Worm (Caenorhabditis elegans) whole organism, L1 larva: ENCODE data around the gene F41C3.1.

Experiments used
- C16A3.4 ChIP-seq: fragments of 150-350 bp; optimal IDR thresholded peaks from 2 replicates; lab custom pipeline; 2014; ENCODE audit warnings: missing biosample characterization, missing genetic modification characterization
- C34B4.2 ChIP-seq: sonication (generic microtip); optimal IDR thresholded peaks from 2 replicates; lab custom pipeline; 2017; ENCODE audit warnings: mild to moderate bottlenecking, missing genetic modification characterization, missing compliant biosample characterization
- aly-2 ChIP-seq: fragments of 150-350 bp; optimal IDR thresholded peaks from 2 replicates; lab custom pipeline; 2014; ENCODE audit warnings: missing biosample characterization, missing genetic modification characterization
- ama-1 ChIP-seq: fragments of 150-350 bp; optimal IDR thresholded peaks from 2 replicates; lab custom pipeline; 2014
- blmp-1 ChIP-seq: fragments of 150-350 bp; optimal IDR thresholded peaks from 2 replicates; lab custom pipeline; 2014; ENCODE audit warnings: missing biosample characterization, missing genetic modification characterization
- ceh-8 ChIP-seq: fragments of 200-800 bp; sonication (Bioruptor generic); optimal IDR thresholded peaks from 2 replicates; lab custom pipeline; 2018; ENCODE audit warnings: mild to moderate bottlenecking, missing genetic modification characterization, moderate library complexity, missing compliant biosample characterization
- ceh-90 ChIP-seq: sonication (generic microtip); optimal IDR thresholded peaks from 2 replicates; lab custom pipeline; 2016; ENCODE audit warnings: missing genetic modification characterization, missing compliant biosample characterization
- efl-1 ChIP-seq, 4 experiments: fragments of 150-350 bp; optimal IDR thresholded peaks in 3 of 4; peaks in 1 of 4; 1 replicate in 1 of 4; 2 replicates in 3 of 4; lab custom pipeline; 2014; ENCODE audit warnings: missing biosample characterization in 2 of 4, missing genetic modification characterization in 2 of 4, missing genetic modification reagents in 2 of 4
- efl-3 ChIP-seq: fragments of 200-800 bp; sonication (Bioruptor generic); optimal IDR thresholded peaks from 2 replicates; lab custom pipeline; 2018; ENCODE audit warnings: mild to moderate bottlenecking, missing genetic modification characterization, missing compliant biosample characterization
- egl-27 ChIP-seq, 2 experiments: fragments of 150-350 bp in 1 of 2; sonication (generic microtip); optimal IDR thresholded peaks; 3 replicates each; lab custom pipeline; 2017 to 2018; ENCODE audit warnings: missing biosample characterization in 2 of 2, missing genetic modification characterization in 2 of 2, missing genetic modification reagents in 2 of 2
- elt-2 ChIP-seq: sonication (generic microtip); optimal IDR thresholded peaks from 2 replicates; lab custom pipeline; 2016; ENCODE audit warnings: missing genetic modification characterization, mild to moderate bottlenecking, inconsistent platforms, missing compliant biosample characterization, missing genetic modification reagents
- ets-5 ChIP-seq: fragments of 200-800 bp; sonication (Bioruptor generic); IDR thresholded peaks from 2 replicates; pipeline ENCODE4 v1.3.6; 2022; ENCODE audit warnings: missing genetic modification characterization, missing compliant biosample characterization
- fkh-4 ChIP-seq: sonication (generic microtip); optimal IDR thresholded peaks from 2 replicates; lab custom pipeline; 2016; ENCODE audit warnings: missing compliant biosample characterization, missing genetic modification characterization, borderline replicate concordance
- hpl-2 ChIP-seq: fragments of 150-350 bp; optimal IDR thresholded peaks from 2 replicates; lab custom pipeline; 2014; ENCODE audit warnings: missing biosample characterization, missing genetic modification reagents, missing genetic modification characterization
- irx-1 ChIP-seq: sonication (generic microtip); optimal IDR thresholded peaks from 2 replicates; lab custom pipeline; 2016; ENCODE audit warnings: missing genetic modification characterization, missing compliant biosample characterization
- lin-14 ChIP-seq: fragments of 200-800 bp; sonication (Bioruptor generic); optimal IDR thresholded peaks from 2 replicates; lab custom pipeline; 2018; ENCODE audit warnings: mild to moderate bottlenecking, missing genetic modification characterization, moderate library complexity, missing compliant biosample characterization
- lin-35 ChIP-seq, 2 experiments: fragments of 150-350 bp; optimal IDR thresholded peaks; 2 replicates each; lab custom pipeline; 2014; ENCODE audit warnings: missing biosample characterization in 2 of 2, missing genetic modification characterization in 2 of 2, missing genetic modification reagents in 2 of 2
- lin-39 ChIP-seq: fragments of 150-350 bp; optimal IDR thresholded peaks from 2 replicates; lab custom pipeline; 2014; ENCODE audit warnings: missing biosample characterization, missing genetic modification reagents, missing genetic modification characterization
- lir-3 ChIP-seq: sonication (generic microtip); optimal IDR thresholded peaks from 2 replicates; lab custom pipeline; 2016; ENCODE audit warnings: mild to moderate bottlenecking, missing genetic modification characterization, moderate library complexity, missing compliant biosample characterization; ENCODE audit not compliant: poor library complexity
- lsy-2 ChIP-seq, 2 experiments: fragments of 150-350 bp; optimal IDR thresholded peaks; 2 replicates each; lab custom pipeline; 2014; ENCODE audit warnings: missing biosample characterization in 2 of 2, missing genetic modification characterization in 2 of 2
- mab-9 ChIP-seq: fragments of 200-800 bp; sonication (Bioruptor generic); IDR thresholded peaks from 2 replicates; pipeline ENCODE4 v1.3.6; 2022; ENCODE audit warnings: missing genetic modification reagents, missing genetic modification characterization, missing compliant biosample characterization
- mdl-1 ChIP-seq, 2 experiments: fragments of 150-350 bp; optimal IDR thresholded peaks; 2 replicates each; lab custom pipeline; 2014 to 2017; ENCODE audit warnings: missing biosample characterization in 2 of 2, missing genetic modification characterization in 2 of 2, inconsistent platforms in 1 of 2
- mep-1 ChIP-seq: fragments of 150-350 bp; optimal IDR thresholded peaks from 2 replicates; lab custom pipeline; 2014; ENCODE audit warnings: missing biosample characterization, missing genetic modification characterization
- nhr-20 ChIP-seq: sonication (generic microtip); optimal IDR thresholded peaks from 2 replicates; lab custom pipeline; 2016; ENCODE audit warnings: mild to moderate bottlenecking, missing genetic modification characterization, missing compliant biosample characterization
- nhr-237 ChIP-seq: fragments of 150-350 bp; optimal IDR thresholded peaks from 2 replicates; lab custom pipeline; 2014; ENCODE audit warnings: missing biosample characterization, missing genetic modification characterization
- nhr-28 ChIP-seq: fragments of 150-350 bp; optimal IDR thresholded peaks from 2 replicates; lab custom pipeline; 2014; ENCODE audit warnings: missing biosample characterization, missing genetic modification characterization
- nhr-47 ChIP-seq: sonication (generic microtip); optimal IDR thresholded peaks from 2 replicates; lab custom pipeline; 2016; ENCODE audit warnings: mild to moderate bottlenecking, missing genetic modification characterization, moderate library complexity, missing compliant biosample characterization
- nhr-71 ChIP-seq: sonication (generic microtip); optimal IDR thresholded peaks from 2 replicates; lab custom pipeline; 2016; ENCODE audit warnings: mild to moderate bottlenecking, missing genetic modification characterization, moderate library complexity, missing compliant biosample characterization
- nhr-85 ChIP-seq: sonication (generic microtip); peaks from one replicate; lab custom pipeline; 2016; ENCODE audit warnings: missing genetic modification characterization, inconsistent platforms, missing compliant biosample characterization
- nhr-90 ChIP-seq: sonication (generic microtip); optimal IDR thresholded peaks from 2 replicates; lab custom pipeline; 2016; ENCODE audit warnings: mild to moderate bottlenecking, missing genetic modification characterization, missing compliant biosample characterization; ENCODE audit not compliant: poor library complexity
- pag-3 ChIP-seq: sonication (generic microtip); optimal IDR thresholded peaks from 2 replicates; lab custom pipeline; 2017; ENCODE audit warnings: missing genetic modification characterization, mild to moderate bottlenecking, missing compliant biosample characterization, antibody characterized with exemption, borderline replicate concordance; ENCODE audit not compliant: insufficient read depth
- snpc-4 ChIP-seq: fragments of 150-350 bp; optimal IDR thresholded peaks from 2 replicates; lab custom pipeline; 2014; ENCODE audit warnings: missing biosample characterization, missing genetic modification characterization
- snu-23 ChIP-seq: sonication (generic microtip); optimal IDR thresholded peaks from 2 replicates; lab custom pipeline; 2016; ENCODE audit warnings: missing genetic modification characterization, missing compliant biosample characterization
- sox-4 ChIP-seq: sonication (generic microtip); optimal IDR thresholded peaks from 2 replicates; lab custom pipeline; 2016; ENCODE audit warnings: missing genetic modification characterization, missing compliant biosample characterization
- sptf-1 ChIP-seq: fragments of 150-350 bp; optimal IDR thresholded peaks from 2 replicates; lab custom pipeline; 2014; ENCODE audit warnings: missing biosample characterization, missing genetic modification characterization
- sup-37 ChIP-seq: fragments of 200-800 bp; sonication (Bioruptor generic); optimal IDR thresholded peaks from 2 replicates; lab custom pipeline; 2018; ENCODE audit warnings: mild to moderate bottlenecking, missing genetic modification characterization, missing compliant biosample characterization
- swsn-7 ChIP-seq: sonication (generic microtip); optimal IDR thresholded peaks from 2 replicates; lab custom pipeline; 2016; ENCODE audit warnings: missing genetic modification characterization, missing compliant biosample characterization
- tlp-1 ChIP-seq: fragments of 150-350 bp; optimal IDR thresholded peaks from 2 replicates; lab custom pipeline; 2014; ENCODE audit warnings: missing biosample characterization, missing genetic modification characterization
- unc-130 ChIP-seq: fragments of 150-350 bp; optimal IDR thresholded peaks from 2 replicates; lab custom pipeline; 2017; ENCODE audit warnings: missing biosample characterization, missing genetic modification characterization, inconsistent platforms
- unc-30 ChIP-seq: sonication (generic microtip); optimal IDR thresholded peaks from 2 replicates; lab custom pipeline; 2017; ENCODE audit warnings: missing biosample characterization, missing genetic modification characterization
- vab-15 ChIP-seq: sonication (generic microtip); optimal IDR thresholded peaks from 2 replicates; lab custom pipeline; 2017; ENCODE audit warnings: missing genotype, mild to moderate bottlenecking, missing genetic modification characterization, missing compliant biosample characterization
- xbp-1 ChIP-seq: sonication (generic microtip); optimal IDR thresholded peaks from 2 replicates; lab custom pipeline; 2016; ENCODE audit warnings: missing genetic modification characterization, missing compliant biosample characterization
- zip-4 ChIP-seq: fragments of 200-800 bp; sonication (Bioruptor generic); optimal IDR thresholded peaks from 2 replicates; lab custom pipeline; 2018; ENCODE audit warnings: mild to moderate bottlenecking, missing genetic modification characterization, moderate library complexity, missing compliant biosample characterization
- ztf-11 ChIP-seq, 2 experiments: sonication (generic microtip); optimal IDR thresholded peaks; 2 replicates each; lab custom pipeline; 2016 to 2017; ENCODE audit warnings: missing genetic modification characterization in 2 of 2, missing biosample characterization in 1 of 2, missing compliant biosample characterization in 1 of 2

F41C3.1 gene

DNA sequence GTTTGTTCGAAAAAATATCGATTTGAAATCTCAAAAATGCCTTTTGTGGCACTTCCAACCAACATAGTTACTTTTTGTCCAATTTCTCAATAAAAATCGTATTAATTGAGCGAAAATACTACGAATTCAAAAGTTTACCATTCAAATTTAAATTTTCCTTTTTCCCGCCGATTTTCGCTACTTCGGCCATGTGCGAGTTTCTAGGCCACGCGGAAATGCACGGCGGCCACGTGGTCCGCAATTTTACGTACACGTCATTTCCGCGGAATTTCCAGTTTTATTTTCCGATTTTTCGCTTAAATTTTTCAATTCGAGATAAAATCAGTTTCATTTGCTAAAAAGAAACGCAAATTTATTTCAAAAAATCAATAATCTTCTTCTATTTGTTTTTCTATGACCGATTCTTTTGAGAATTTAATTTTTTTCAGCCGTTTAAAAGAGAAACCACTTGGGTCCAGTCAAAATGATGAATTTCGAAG lies 12.1 kb upstream of the F41C3.1 start, which contains the start of gene eas-1 (continued):
- TF ChIP-seq lin-39 (tag; lab: Kevin White, UChicago): peak; percentile 35
- TF ChIP-seq lir-3 (tag; lab: Kevin White, UChicago): peak; percentile 95
- TF ChIP-seq efl-3 (GFP tag; lab: Kevin White, UChicago): peak; percentile 29
- TF ChIP-seq ztf-11 (tag; optimal IDR thresholded peaks at IDR 0.05; lab: Kevin White, UChicago): peak in 1 of 2 experiments; percentile 88
- no peak for TF ChIP-seq sup-37 (GFP tag; lab: Kevin White, UChicago)
- peak; percentile 92 for TF ChIP-seq irx-1 (tag; lab: Kevin White, UChicago)
- TF ChIP-seq ets-5: no peak
- peak; percentile 92 for TF ChIP-seq nhr-47 (tag; lab: Kevin White, UChicago)
- TF ChIP-seq snu-23 (GFP tag; lab: Kevin White, UChicago): peak; percentile 86
- peak; percentile 57 for TF ChIP-seq vab-15 (tag; lab: Kevin White, UChicago)
- no peak for TF ChIP-seq egl-27 (tag; optimal IDR thresholded peaks at IDR 0.05; lab: Kevin White, UChicago)
- TF ChIP-seq pag-3 (tag; lab: Kevin White, UChicago): no peak
- TF ChIP-seq tlp-1 (tag; lab: Kevin White, UChicago): no peak
- TF ChIP-seq C34B4.2 (tag; lab: Kevin White, UChicago): no peak
- TF ChIP-seq zip-4 (GFP tag; lab: Kevin White, UChicago): peak; percentile 10
- TF ChIP-seq nhr-90 (tag; lab: Kevin White, UChicago): peak; percentile 90
- TF ChIP-seq unc-130 (tag; lab: Kevin White, UChicago): peak; percentile 18
- TF ChIP-seq nhr-28 (tag; lab: Kevin White, UChicago): no peak
- TF ChIP-seq sox-4 (tag; lab: Kevin White, UChicago): peak; percentile 87
- peak; percentile 71 for TF ChIP-seq C16A3.4 (tag; lab: Kevin White, UChicago)
- TF ChIP-seq snpc-4: peak; percentile 67
- TF ChIP-seq ama-1 (lab: Kevin White, UChicago): no peak
- peak; percentile 86 for TF ChIP-seq fkh-4 (tag; lab: Kevin White, UChicago)
- peak; percentile 82 to 87 for TF ChIP-seq lsy-2 (tag; optimal IDR thresholded peaks at IDR 0.05; lab: Kevin White, UChicago)
- TF ChIP-seq mab-9 (GFP tag; lab: Robert Waterston, UW): peak; percentile 69
- peak; percentile 82 for TF ChIP-seq mep-1 (tag; lab: Kevin White, UChicago)
- TF ChIP-seq ceh-90 (tag; lab: Kevin White, UChicago): peak; percentile 93
- TF ChIP-seq ceh-8: peak; percentile 63
- TF ChIP-seq unc-30 (tag; lab: Kevin White, UChicago): no peak
- no peak for TF ChIP-seq aly-2 (tag; lab: Kevin White, UChicago)
- TF ChIP-seq swsn-7: peak; percentile 79
- TF ChIP-seq xbp-1 (tag; lab: Kevin White, UChicago): peak; percentile 97

DNA sequence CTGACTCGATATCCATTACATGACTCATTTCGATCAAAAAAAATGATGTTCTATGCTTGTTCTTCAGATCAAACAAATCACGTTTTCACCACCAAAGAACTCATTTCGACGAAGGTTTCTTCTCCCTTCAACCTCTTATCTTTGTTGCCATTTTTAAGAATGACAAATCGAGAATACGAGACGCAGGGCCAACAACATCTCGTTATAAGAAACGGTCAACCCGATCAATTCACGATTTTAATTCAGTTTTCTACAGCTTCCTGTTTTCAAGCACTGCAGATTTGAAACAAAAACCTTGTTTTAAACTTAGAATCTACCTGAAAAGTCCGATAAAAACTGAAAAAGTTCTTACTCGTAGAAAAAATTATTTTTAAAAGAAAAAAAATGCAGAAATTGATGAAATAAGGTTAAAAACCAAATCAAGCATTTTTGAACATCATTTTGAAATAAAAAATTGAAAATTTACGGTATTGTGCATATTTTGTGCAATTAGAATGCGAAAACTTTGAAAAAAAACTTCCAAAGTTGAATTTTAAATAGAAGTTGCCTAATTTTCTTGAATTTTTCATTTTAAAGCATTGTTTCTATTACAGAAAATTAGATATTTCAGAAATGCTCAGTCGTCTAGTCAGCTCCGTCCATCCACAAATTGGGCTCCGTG lies 10.4 kb upstream of the F41C3.1 start, which contains the start of gene acs-11:
TSS of gene acs-11 (plus strand) at position 611 of the 661 bp plus-strand sequence.
- TF ChIP-seq lin-35 (GFP tag; optimal IDR thresholded peaks at IDR 0.05; lab: Kevin White, UChicago): peak in 1 of 2 experiments; percentile 58
- peak in 1 of 2 experiments; percentile 5 for TF ChIP-seq mdl-1 (tag; optimal IDR thresholded peaks at IDR 0.05; lab: Kevin White, UChicago)
- TF ChIP-seq nhr-20: peak; percentile 11
- TF ChIP-seq blmp-1: peak; percentile 65
- TF ChIP-seq nhr-237 (tag; lab: Kevin White, UChicago): no peak
- TF ChIP-seq sptf-1 (tag; lab: Kevin White, UChicago): no peak
- peak; percentile 13 for TF ChIP-seq snu-23 (GFP tag; lab: Kevin White, UChicago)
- no peak for TF ChIP-seq efl-1 (optimal IDR thresholded peaks at IDR 0.05; lab: Kevin White, UChicago)
- TF ChIP-seq efl-1 (GFP tag; optimal IDR thresholded peaks at IDR 0.05 in 1 of 2; lab: Kevin White, UChicago): peak in 1 of 2 experiments; percentile 89
- peak; percentile 61 for TF ChIP-seq nhr-85 (tag; lab: Kevin White, UChicago)
- peak; percentile 23 for TF ChIP-seq lin-14 (GFP tag; lab: Kevin White, UChicago)
- no peak for TF ChIP-seq hpl-2 (GFP tag; lab: Kevin White, UChicago)
- TF ChIP-seq elt-2 (tag; lab: Kevin White, UChicago): peak; percentile 22
- TF ChIP-seq unc-130 (tag; lab: Kevin White, UChicago): peak; percentile 27
- peak; percentile 14 for TF ChIP-seq nhr-90 (tag; lab: Kevin White, UChicago)
- TF ChIP-seq nhr-71: peak; percentile 25
- TF ChIP-seq pag-3 (tag; lab: Kevin White, UChicago): no peak
